Fruit fly (Drosophila melanogaster) whole organism, embryonic: ENCODE results near the gene CG43998.
A peak's percentile ranks its signal among the peaks of the same experiment; 100 is the strongest.

ENCODE experiments used
- CG10209 ChIP-seq: fragments of 200-800 bp; sonication (Bioruptor generic); optimal IDR thresholded peaks from 3 replicates; lab custom pipeline; 2017; ENCODE audit warnings: missing biosample characterization, mild to moderate bottlenecking, missing genetic modification characterization, missing genetic modification reagents
- CG10959 ChIP-seq: fragments of 200-800 bp; sonication (Bioruptor generic); IDR thresholded peaks from 2 replicates; pipeline ENCODE4 v1.3.6; 2022; ENCODE audit warnings: missing biosample characterization, missing genetic modification characterization
- CG11695 ChIP-seq: fragments of 200-800 bp; sonication (Bioruptor generic); IDR thresholded peaks from 3 replicates; pipeline ENCODE4 v1.3.6; 2022; ENCODE audit warnings: missing biosample characterization, missing genetic modification characterization
- CG1233 ChIP-seq: fragments of 200-800 bp; sonication (Bioruptor generic); optimal IDR thresholded peaks from 4 replicates; lab custom pipeline; 2018; ENCODE audit warnings: missing biosample characterization, mild to moderate bottlenecking, missing genetic modification characterization
- CG12744 ChIP-seq: fragments of 200-800 bp; sonication (Bioruptor generic); optimal IDR thresholded peaks from 2 replicates; lab custom pipeline; 2016; ENCODE audit warnings: missing biosample characterization, missing genetic modification characterization
- CG13894 ChIP-seq: fragments of 200-800 bp; sonication (Bioruptor generic); optimal IDR thresholded peaks from 3 replicates; lab custom pipeline; 2018; ENCODE audit warnings: missing biosample characterization, mild to moderate bottlenecking, missing genetic modification characterization, moderate library complexity
- CG17612 ChIP-seq: fragments of 200-800 bp; sonication (Bioruptor generic); IDR thresholded peaks from 2 replicates; pipeline ENCODE4 v1.3.6; 2022; ENCODE audit warnings: missing biosample characterization, missing genetic modification characterization
- CG18011 ChIP-seq: fragments of 200-800 bp; sonication (Bioruptor generic); optimal IDR thresholded peaks from 2 replicates; lab custom pipeline; 2017; ENCODE audit warnings: missing biosample characterization, missing genetic modification characterization, mild to moderate bottlenecking, moderate library complexity, missing genotype
- CG18476 ChIP-seq: fragments of 200-800 bp; sonication (Bioruptor generic); optimal IDR thresholded peaks from 2 replicates; lab custom pipeline; 2016; ENCODE audit warnings: missing biosample characterization, mild to moderate bottlenecking, missing genetic modification characterization
- CG33213 ChIP-seq: fragments of 200-800 bp; sonication (Bioruptor generic); optimal IDR thresholded peaks from 3 replicates; lab custom pipeline; 2016; ENCODE audit warnings: missing biosample characterization, missing genetic modification characterization
- CG7556 ChIP-seq: fragments of 200-800 bp; sonication (Bioruptor generic); optimal IDR thresholded peaks from 2 replicates; lab custom pipeline; 2017; ENCODE audit warnings: missing biosample characterization, mild to moderate bottlenecking, missing genetic modification characterization
- CG8089 ChIP-seq: fragments of 200-800 bp; sonication (Bioruptor generic); optimal IDR thresholded peaks from 3 replicates; lab custom pipeline; 2016; ENCODE audit warnings: missing biosample characterization, missing genetic modification characterization
- CG8765 ChIP-seq: fragments of 200-800 bp; sonication (Bioruptor generic); IDR thresholded peaks from 2 replicates; pipeline ENCODE4 v1.3.6; 2022; ENCODE audit warnings: missing biosample characterization, missing genetic modification characterization
- CG9437 ChIP-seq: fragments of 200-800 bp; sonication (Bioruptor generic); optimal IDR thresholded peaks from 2 replicates; lab custom pipeline; 2018; ENCODE audit warnings: missing biosample characterization, mild to moderate bottlenecking, missing genetic modification characterization
- CoRest ChIP-seq: fragments of 200-800 bp; sonication (Bioruptor generic); optimal IDR thresholded peaks from 3 replicates; lab custom pipeline; 2018; ENCODE audit warnings: missing biosample characterization, mild to moderate bottlenecking, missing genetic modification characterization, moderate library complexity
- Deaf1 ChIP-seq: fragments of 200-800 bp; optimal IDR thresholded peaks from 3 replicates; lab custom pipeline; 2019; ENCODE audit warnings: missing biosample characterization, mild to moderate bottlenecking, missing genetic modification characterization, moderate library complexity
- E2f2 ChIP-seq: fragments of 200-800 bp; sonication (Bioruptor generic); IDR thresholded peaks from 2 replicates; pipeline ENCODE4 v1.3.6; 2022; ENCODE audit warnings: missing biosample characterization, missing genetic modification characterization
- Eip74EF ChIP-seq, 2 experiments: fragments of 200-800 bp in 1 of 2; fragments of >200 bp in 1 of 2; sonication (Bioruptor generic) in 1 of 2; optimal IDR thresholded peaks; 2 replicates each; lab custom pipeline; 2017 to 2019; ENCODE audit warnings: missing biosample characterization in 2 of 2, missing genetic modification characterization in 2 of 2, mild to moderate bottlenecking in 1 of 2, moderate library complexity in 1 of 2
- Hmr ChIP-seq: fragments of 200-800 bp; sonication (Bioruptor generic); optimal IDR thresholded peaks from 3 replicates; lab custom pipeline; 2017; ENCODE audit warnings: mild to moderate bottlenecking, missing biosample characterization, missing genetic modification reagents, missing genetic modification characterization
- Hr3 ChIP-seq: fragments of 200-800 bp; sonication (Bioruptor generic); optimal IDR thresholded peaks from 3 replicates; lab custom pipeline; 2016; ENCODE audit warnings: missing biosample characterization, missing genetic modification characterization
- Hr51 ChIP-seq, 2 experiments: fragments of 200-800 bp; sonication (Bioruptor generic); optimal IDR thresholded peaks; 2 replicates in 1 of 2; 3 replicates in 1 of 2; lab custom pipeline; 2016 to 2018; ENCODE audit warnings: missing biosample characterization in 2 of 2, missing genetic modification characterization in 2 of 2, mild to moderate bottlenecking in 1 of 2, moderate library complexity in 1 of 2
- Lim3 ChIP-seq: fragments of 200-800 bp; sonication (Bioruptor generic); IDR thresholded peaks from 2 replicates; pipeline ENCODE4 v1.3.6; 2022; ENCODE audit warnings: missing biosample characterization, missing genetic modification characterization
- Mad ChIP-seq: fragments of 200-800 bp; sonication (Bioruptor generic); optimal IDR thresholded peaks from 2 replicates; lab custom pipeline; 2016; ENCODE audit warnings: missing biosample characterization, missing genetic modification characterization
- Med ChIP-seq: fragments of 200-800 bp; sonication (Bioruptor generic); peaks from one replicate; lab custom pipeline; 2016; ENCODE audit warnings: missing biosample characterization, missing genetic modification characterization, mild to moderate bottlenecking, inconsistent platforms, moderate library complexity
- Meics ChIP-seq: fragments of 200-800 bp; sonication (Bioruptor generic); optimal IDR thresholded peaks from 2 replicates; lab custom pipeline; 2017; ENCODE audit warnings: missing biosample characterization, mild to moderate bottlenecking, missing genetic modification characterization
- Myb ChIP-seq: fragments of 200-800 bp; sonication (Bioruptor generic); optimal IDR thresholded peaks from 2 replicates; lab custom pipeline; 2016; ENCODE audit warnings: missing biosample characterization, missing genetic modification characterization
- Vsx1 ChIP-seq: fragments of 200-800 bp; sonication (Bioruptor generic); optimal IDR thresholded peaks from 2 replicates; lab custom pipeline; 2017; ENCODE audit warnings: missing biosample characterization, mild to moderate bottlenecking, missing genetic modification characterization, missing genetic modification reagents
- abd-A ChIP-seq: fragments of 200-800 bp; sonication (Bioruptor generic); optimal IDR thresholded peaks from 3 replicates; lab custom pipeline; 2019; ENCODE audit warnings: missing biosample characterization, mild to moderate bottlenecking, missing genetic modification characterization, moderate library complexity
- ac ChIP-seq: fragments of 200-800 bp; sonication (Bioruptor generic); optimal IDR thresholded peaks from 3 replicates; lab custom pipeline; 2017; ENCODE audit warnings: missing biosample characterization, mild to moderate bottlenecking, missing genetic modification characterization
- aop ChIP-seq: fragments of 200-800 bp; sonication (Bioruptor generic); IDR thresholded peaks from 2 replicates; pipeline ENCODE4 v1.3.6; 2022; ENCODE audit warnings: missing biosample characterization, missing genetic modification characterization
- ash1 ChIP-seq: fragments of 200-800 bp; sonication (Bioruptor generic); optimal IDR thresholded peaks from 2 replicates; lab custom pipeline; 2018; ENCODE audit warnings: missing biosample characterization, mild to moderate bottlenecking, missing genetic modification characterization
- cad ChIP-seq: fragments of >200 bp; optimal IDR thresholded peaks from 2 replicates; lab custom pipeline; 2017; ENCODE audit warnings: missing biosample characterization, missing genetic modification characterization
- cas ChIP-seq: fragments of 200-800 bp; sonication (Bioruptor generic); IDR thresholded peaks from 2 replicates; pipeline ENCODE4 v1.3.6; 2022; ENCODE audit warnings: missing biosample characterization, missing genetic modification characterization
- danr ChIP-seq: fragments of 200-800 bp; sonication (Bioruptor generic); IDR thresholded peaks from 2 replicates; pipeline ENCODE4 v1.3.6; 2022; ENCODE audit warnings: missing biosample characterization, missing genetic modification characterization
- dimm ChIP-seq: fragments of 200-800 bp; sonication (Bioruptor generic); IDR thresholded peaks from 2 replicates; pipeline ENCODE4 v1.3.6; 2022; ENCODE audit warnings: missing biosample characterization, missing genetic modification characterization
- ems ChIP-seq: fragments of 200-800 bp; sonication (Bioruptor generic); optimal IDR thresholded peaks from 3 replicates; lab custom pipeline; 2016; ENCODE audit warnings: missing biosample characterization, missing genetic modification characterization
- fd3F ChIP-seq: fragments of 200-800 bp; sonication (Bioruptor generic); optimal IDR thresholded peaks from 2 replicates; lab custom pipeline; 2018; ENCODE audit warnings: missing biosample characterization, mild to moderate bottlenecking, missing genetic modification characterization, moderate library complexity
- fu2 ChIP-seq: fragments of 200-800 bp; sonication (Bioruptor generic); optimal IDR thresholded peaks from 2 replicates; lab custom pipeline; 2016; ENCODE audit warnings: missing biosample characterization, missing genetic modification characterization
- inv ChIP-seq: fragments of 200-800 bp; sonication (Bioruptor generic); IDR thresholded peaks from 2 replicates; pipeline ENCODE4 v1.3.6; 2022; ENCODE audit warnings: missing biosample characterization, missing genetic modification characterization; ENCODE audit not compliant: partially characterized antibody
- kay ChIP-seq: fragments of 200-800 bp; sonication (Bioruptor generic); optimal IDR thresholded peaks from 2 replicates; lab custom pipeline; 2016; ENCODE audit warnings: missing biosample characterization, missing genetic modification characterization
- lbe ChIP-seq: fragments of 200-800 bp; sonication (Bioruptor generic); optimal IDR thresholded peaks from 2 replicates; lab custom pipeline; 2016; ENCODE audit warnings: missing biosample characterization, mild to moderate bottlenecking, missing genetic modification characterization
- oc ChIP-seq: fragments of 200-800 bp; sonication (Bioruptor generic); optimal IDR thresholded peaks from 2 replicates; lab custom pipeline; 2018; ENCODE audit warnings: missing biosample characterization, mild to moderate bottlenecking, missing genetic modification characterization, moderate library complexity
- p53 ChIP-seq: fragments of 200-800 bp; sonication (Bioruptor generic); optimal IDR thresholded peaks from 2 replicates; lab custom pipeline; 2016; ENCODE audit warnings: missing biosample characterization, missing genetic modification characterization
- pan ChIP-seq, 4 experiments: fragments of >200 bp in 3 of 4; fragments of 200-800 bp in 1 of 4; sonication (Bioruptor generic) in 1 of 4; optimal IDR thresholded peaks in 3 of 4; IDR thresholded peaks in 1 of 4; 2 replicates each; pipeline versions ENCODE4 v1.3.6 to Lab custom; 2017 to 2022; ENCODE audit warnings: missing biosample characterization in 2 of 4, missing genetic modification characterization in 2 of 4, mixed read lengths in 1 of 4
- pb ChIP-seq: fragments of 200-800 bp; sonication (Bioruptor generic); optimal IDR thresholded peaks from 3 replicates; lab custom pipeline; 2016; ENCODE audit warnings: missing biosample characterization, missing genetic modification characterization
- pita ChIP-seq: fragments of 200-800 bp; sonication (Bioruptor generic); optimal IDR thresholded peaks from 2 replicates; lab custom pipeline; 2017; ENCODE audit warnings: missing biosample characterization, mild to moderate bottlenecking, missing genetic modification characterization
- pnt ChIP-seq: fragments of 200-800 bp; sonication (Bioruptor generic); optimal IDR thresholded peaks from 3 replicates; lab custom pipeline; 2016; ENCODE audit warnings: missing biosample characterization, missing genetic modification characterization
- pum ChIP-seq: fragments of 200-800 bp; sonication (Bioruptor generic); optimal IDR thresholded peaks from 2 replicates; lab custom pipeline; 2016; ENCODE audit warnings: missing biosample characterization, missing genetic modification characterization
- sens ChIP-seq: fragments of 200-800 bp; sonication (Bioruptor generic); peaks from one replicate; lab custom pipeline; 2016; ENCODE audit warnings: missing biosample characterization, missing genetic modification characterization
- sug ChIP-seq: fragments of 200-800 bp; optimal IDR thresholded peaks from 2 replicates; lab custom pipeline; 2019; ENCODE audit warnings: missing biosample characterization, mild to moderate bottlenecking, missing genetic modification characterization, moderate library complexity
- unpg ChIP-seq: fragments of 200-800 bp; sonication (Bioruptor generic); optimal IDR thresholded peaks from 3 replicates; lab custom pipeline; 2018; ENCODE audit warnings: missing biosample characterization, mild to moderate bottlenecking, missing genetic modification characterization, moderate library complexity

The CG43998 gene

DNA sequence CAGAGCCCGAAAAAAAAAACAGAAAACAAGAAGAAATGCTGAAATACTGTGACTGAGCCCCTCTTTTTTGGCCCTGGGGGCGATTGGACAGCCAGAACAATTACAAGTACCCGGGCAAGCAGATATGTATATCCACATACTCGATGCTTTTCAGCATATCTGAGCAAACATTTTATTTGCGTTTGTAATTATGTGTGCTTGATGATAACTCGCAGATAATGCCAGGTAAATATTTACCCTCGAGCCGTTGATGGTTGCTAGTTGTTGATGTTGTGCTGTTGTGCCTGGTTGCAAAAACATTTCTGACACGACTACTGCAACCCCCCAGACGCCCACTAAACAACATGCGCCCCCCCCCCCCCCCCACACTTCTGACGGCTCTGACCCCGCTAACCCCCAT is 9.4 kb downstream of the CG43998 start (continued):
- TF ChIP-seq pita (no peak), fu2 (no peak), CG7556 (GFP tag; lab: Kevin White, UChicago) (peak; percentile 29), Myb (GFP tag; lab: Kevin White, UChicago) (no peak), sens (GFP tag; lab: Kevin White, UChicago) (no peak), ems (GFP tag; lab: Kevin White, UChicago) (no peak), CG18011 (GFP tag; lab: Kevin White, UChicago) (peak; percentile 8), inv (GFP tag; lab: Robert Waterston, UW) (no peak), CG12744 (no peak), CG10209 (GFP tag; lab: Kevin White, UChicago) (peak; percentile 37), cas (GFP tag; lab: Robert Waterston, UW) (no peak), Hr3 (GFP tag; lab: Kevin White, UChicago) (no peak), Hr51 (GFP tag; optimal IDR thresholded peaks at IDR 0.05; lab: Kevin White, UChicago) (peak in 1 of 2 experiments; percentile 25), Eip74EF (GFP tag; optimal IDR thresholded peaks at IDR 0.05; lab: Kevin White, UChicago) (peak in 1 of 2 experiments; percentile 28), danr (no peak), CG13894 (no peak), fd3F (GFP tag; lab: Kevin White, UChicago) (no peak), CG18476 (GFP tag; lab: Kevin White, UChicago) (no peak), kay (GFP tag; lab: Kevin White, UChicago) (no peak), Hmr (peak; percentile 75), ash1 (GFP tag; lab: Kevin White, UChicago) (no peak), CG17612 (no peak), aop (no peak), pan (optimal IDR thresholded peaks at IDR 0.05; lab: Kevin White, UChicago) (no peak), pan (GFP tag; optimal IDR thresholded peaks at IDR 0.05 in 1 of 2, IDR thresholded peaks at IDR 0.05 in 1 of 2) (peak in 1 of 2 experiments; percentile 54), CG33213 (no peak), CG9437 (no peak), Med (GFP tag; lab: Kevin White, UChicago) (no peak), Meics (peak; percentile 61), pb (GFP tag; lab: Kevin White, UChicago) (no peak), p53 (GFP tag; lab: Kevin White, UChicago) (no peak), Deaf1 (tag; lab: Kevin White, UChicago) (no peak), dimm (GFP tag; lab: Robert Waterston, UW) (no peak), Vsx1 (peak; percentile 63), CG8089 (GFP tag; lab: Kevin White, UChicago) (no peak), CG8765 (GFP tag; lab: Robert Waterston, UW) (no peak), CG10959 (no peak), E2f2 (peak; percentile 30; the same call in 1 of the 2 replicates), abd-A (tag; lab: Kevin White, UChicago) (no peak), unpg (GFP tag; lab: Kevin White, UChicago) (peak; percentile 55), pnt (GFP tag; lab: Kevin White, UChicago) (no peak), CG1233 (GFP tag; lab: Kevin White, UChicago) (peak; percentile 62), sug (tag; lab: Kevin White, UChicago) (peak; percentile 64), Lim3 (GFP tag; lab: Robert Waterston, UW) (no peak), Mad (GFP tag; lab: Kevin White, UChicago) (no peak), cad (no peak), CG11695 (GFP tag; lab: Robert Waterston, UW) (peak; percentile 40; the same call in 1 of the 3 replicates), ac (GFP tag; lab: Kevin White, UChicago) (no peak), pum (GFP tag; lab: Kevin White, UChicago) (no peak), oc (tag; lab: Kevin White, UChicago) (no peak), CoRest (peak; percentile 19), lbe (no peak)
